Worm (Caenorhabditis elegans) whole organism, L2 larva: ENCODE results near the gene srw-101.

Source experiments
- ama-1 ChIP-seq: fragments of 150-350 bp; optimal IDR thresholded peaks from 2 replicates; lab custom pipeline; 2018; ENCODE audit warnings: inconsistent platforms
- crh-2 ChIP-seq: sonication (generic microtip); optimal IDR thresholded peaks from 2 replicates; lab custom pipeline; 2017; ENCODE audit warnings: missing biosample characterization, missing genetic modification characterization
- egl-27 ChIP-seq: sonication (generic microtip); optimal IDR thresholded peaks from 3 replicates; lab custom pipeline; 2017; ENCODE audit warnings: missing biosample characterization, missing genetic modification reagents, missing genetic modification characterization
- fos-1 ChIP-seq: fragments of 150-350 bp; optimal IDR thresholded peaks from 2 replicates; lab custom pipeline; 2014; ENCODE audit warnings: missing biosample characterization, missing genetic modification characterization
- lin-11 ChIP-seq: fragments of 150-350 bp; sonication (generic microtip); optimal IDR thresholded peaks from 2 replicates; lab custom pipeline; 2014; ENCODE audit warnings: missing biosample characterization, missing genetic modification characterization, inconsistent platforms, mixed read lengths
- mab-5 ChIP-seq: fragments of 150-350 bp; optimal IDR thresholded peaks from 2 replicates; lab custom pipeline; 2014; ENCODE audit warnings: missing biosample characterization, missing genetic modification characterization
- nhr-11 ChIP-seq: fragments of 150-350 bp; optimal IDR thresholded peaks from 2 replicates; lab custom pipeline; 2014; ENCODE audit warnings: missing biosample characterization, missing genetic modification characterization
- snpc-4 ChIP-seq: fragments of 150-350 bp; optimal IDR thresholded peaks from 2 replicates; lab custom pipeline; 2014; ENCODE audit warnings: missing biosample characterization, missing genetic modification characterization
- unc-55 ChIP-seq: fragments of 150-350 bp; sonication (generic microtip); optimal IDR thresholded peaks from 3 replicates; lab custom pipeline; 2014; ENCODE audit warnings: missing biosample characterization, missing genetic modification reagents, missing genetic modification characterization
- unc-62 ChIP-seq: fragments of 150-350 bp; optimal IDR thresholded peaks from 2 replicates; lab custom pipeline; 2014; ENCODE audit warnings: missing biosample characterization, missing genetic modification reagents, missing genetic modification characterization
- ztf-11 ChIP-seq: sonication (generic microtip); optimal IDR thresholded peaks from 2 replicates; lab custom pipeline; 2017; ENCODE audit warnings: missing biosample characterization, missing genetic modification characterization

ce11 chrV:1699228-1699795 lies 22.8 kb upstream of the srw-101 start:
- TF ChIP-seq unc-62 (GFP tag; lab: Kevin White, UChicago): no peak
- TF ChIP-seq ama-1 (lab: Kevin White, UChicago): no peak
- TF ChIP-seq fos-1 (tag; lab: Kevin White, UChicago): no peak
- no peak for TF ChIP-seq crh-2 (tag; lab: Kevin White, UChicago)
- TF ChIP-seq ztf-11 (tag; lab: Kevin White, UChicago): no peak
- TF ChIP-seq nhr-11: no peak
- no peak for TF ChIP-seq snpc-4 (tag; lab: Kevin White, UChicago)
- TF ChIP-seq mab-5 (tag; lab: Kevin White, UChicago): no peak
- no peak for TF ChIP-seq egl-27 (tag; lab: Kevin White, UChicago)
- TF ChIP-seq unc-55: no peak
- TF ChIP-seq lin-11 (tag; lab: Kevin White, UChicago): no peak
